Fruit fly (Drosophila melanogaster): ENCODE results near the gene CG34124.

CG34124 gene

dm6 chr2L:5000919-5001581 is 42.8 kb downstream of the CG34124 start (continued):
- TF ChIP-seq cg (GFP tag; optimal IDR thresholded peaks at IDR 0.05) (no peak), CG9932 (GFP tag; IDR thresholded peaks at IDR 0.05) (peak; percentile 4; the same call in 1 of the 2 replicates), Doc3 (GFP tag; IDR thresholded peaks at IDR 0.05; ENCODE audit: partially characterized antibody) (no peak), Drgx (GFP tag; IDR thresholded peaks at IDR 0.05) (peak; percentile 61), Gug (GFP tag; IDR thresholded peaks at IDR 0.05) (peak; percentile 37; the same call in 2 of the 4 replicates), Ada2b (GFP tag; IDR thresholded peaks at IDR 0.05) (peak; percentile 56; the same call in 1 of the 2 replicates), croc (GFP tag; conservative IDR thresholded peaks at IDR 0.05) (peak; percentile 12; the same call in 2 of the 3 replicates), sens (GFP tag) (peak; percentile 11), CG6689 (GFP tag; IDR thresholded peaks at IDR 0.05) (peak; percentile 12; the same call in 1 of the 2 replicates), fd3F (GFP tag; optimal IDR thresholded peaks at IDR 0.05) (no peak), CG10147 (GFP tag; optimal IDR thresholded peaks at IDR 0.05) (no peak), grau (tag; optimal IDR thresholded peaks at IDR 0.05) (peak; percentile 94), MBD-R2 (GFP tag; IDR thresholded peaks at IDR 0.05) (peak; percentile 47; the same call in 1 of the 2 replicates), chinmo (GFP tag; IDR thresholded peaks at IDR 0.05; ENCODE audit: partially characterized antibody) (peak; percentile 96), CG8478 (optimal IDR thresholded peaks at IDR 0.05) (peak; percentile 92), CG14441 (GFP tag; IDR thresholded peaks at IDR 0.05) (peak; percentile 65), ab (GFP tag; optimal IDR thresholded peaks at IDR 0.05) (no peak), cato (GFP tag; optimal IDR thresholded peaks at IDR 0.05; ENCODE audit: borderline replicate concordance) (no peak), otp (GFP tag; IDR thresholded peaks at IDR 0.05) (peak; percentile 65; the same call in 2 of the 3 replicates), CG10366 (GFP tag; IDR thresholded peaks at IDR 0.05) (peak; percentile 34), CG7963 (GFP tag; IDR thresholded peaks at IDR 0.05; ENCODE audit: partially characterized antibody) (0 out of 3 replicates have a peak, but pooled peaks have one; percentile 31), dysf (GFP tag; IDR thresholded peaks at IDR 0.05) (peak; percentile 11; the same call in 2 of the 3 replicates), shn (GFP tag; optimal IDR thresholded peaks at IDR 0.05) (no peak), CG11723 (GFP tag; optimal IDR thresholded peaks at IDR 0.05) (no peak), pum (GFP tag; optimal IDR thresholded peaks at IDR 0.05) (no peak), CG13287 (GFP tag; IDR thresholded peaks at IDR 0.05; ENCODE audit: partially characterized antibody) (peak; percentile 49; the same call in 1 of the 2 replicates), Stat92E (GFP tag; optimal IDR thresholded peaks at IDR 0.05) (no peak), ftz-f1 (GFP tag; optimal IDR thresholded peaks at IDR 0.05) (peak; percentile 100), Asciz (GFP tag; optimal IDR thresholded peaks at IDR 0.05) (no peak), CoRest (tag; optimal IDR thresholded peaks at IDR 0.05) (peak; percentile 3), ERR (GFP tag; optimal IDR thresholded peaks at IDR 0.05) (peak; percentile 49), Atf3 (GFP tag; optimal IDR thresholded peaks at IDR 0.05) (peak; percentile 69), CG6683 (GFP tag; optimal IDR thresholded peaks at IDR 0.05) (no peak), pzg (GFP tag; optimal IDR thresholded peaks at IDR 0.05) (peak; percentile 17), CG7786 (GFP tag; optimal IDR thresholded peaks at IDR 0.05) (no peak), D (optimal IDR thresholded peaks at IDR 0.05) (peak; percentile 57), D (GFP tag; optimal IDR thresholded peaks at IDR 0.05) (no peak), dmrt99B (tag; optimal IDR thresholded peaks at IDR 0.05) (no peak), CG32767 (GFP tag; IDR thresholded peaks at IDR 0.05) (no peak), vfl (GFP tag; optimal IDR thresholded peaks at IDR 0.05) (no peak), knrl (GFP tag; IDR thresholded peaks at IDR 0.05; ENCODE audit: partially characterized antibody) (peak; percentile 63; the same call in 1 of the 3 replicates), CG31224 (GFP tag; IDR thresholded peaks at IDR 0.05) (peak; percentile 15; the same call in 1 of the 2 replicates), H15 (GFP tag; IDR thresholded peaks at IDR 0.05) (peak; percentile 48; the same call in 2 of the 3 replicates), slp2 (GFP tag; optimal IDR thresholded peaks at IDR 0.05) (no peak), esg (GFP tag; conservative IDR thresholded peaks at IDR 0.05) (peak; percentile 41; the same call in 1 of the 2 replicates), CG2889 (GFP tag; IDR thresholded peaks at IDR 0.05) (0 out of 3 replicates have a peak, but pooled peaks have one; percentile 40), CG4730 (GFP tag; IDR thresholded peaks at IDR 0.05) (peak; percentile 24), lov (optimal IDR thresholded peaks at IDR 0.05) (no peak), lov (GFP tag; IDR thresholded peaks at IDR 0.05) (peak; percentile 73; the same call in 2 of the 3 replicates)

Measured in whole organism, embryonic.